Fruit fly (Drosophila melanogaster) whole organism, pupa: Measurements from ENCODE around the gene CG7879.

ENCODE experiments used
- Pif1A ChIP-seq: fragments of 200-800 bp; sonication (Bioruptor generic); optimal IDR thresholded peaks from 3 replicates; lab custom pipeline; 2016; ENCODE audit warnings: missing biosample characterization, missing genetic modification characterization
- Snoo ChIP-seq: fragments of 200-800 bp; sonication (Bioruptor generic); optimal IDR thresholded peaks from 3 replicates; lab custom pipeline; 2017; ENCODE audit warnings: missing biosample characterization, mild to moderate bottlenecking, missing genetic modification characterization, inconsistent platforms
- fd96Ca ChIP-seq: fragments of 200-800 bp; sonication (Bioruptor generic); IDR thresholded peaks from 3 replicates; pipeline ENCODE4 v1.3.6; 2022; ENCODE audit warnings: missing biosample characterization, missing genetic modification characterization

dm6 chr3L:1518715-1519603, 49.4 kb downstream of the CG7879 start:
- TF ChIP-seq Snoo (tag; lab: Kevin White, UChicago) = no peak
- TF ChIP-seq fd96Ca (GFP tag; lab: Robert Waterston, UW) = no peak
- no peak for TF ChIP-seq Pif1A (GFP tag; lab: Kevin White, UChicago)
